Worm (Caenorhabditis elegans) whole organism, L3 larva: ENCODE data around the gene txt-18.

Experiments used
- ama-1 ChIP-seq: fragments of 150-350 bp; optimal IDR thresholded peaks from 2 replicates; lab custom pipeline; 2018
- ceh-28 ChIP-seq: fragments of 150-350 bp; optimal IDR thresholded peaks from 2 replicates; lab custom pipeline; 2014; ENCODE audit warnings: missing biosample characterization, missing genetic modification reagents, missing genetic modification characterization
- elt-2 ChIP-seq: sonication (generic microtip); optimal IDR thresholded peaks from 2 replicates; lab custom pipeline; 2016; ENCODE audit warnings: missing genetic modification reagents, mild to moderate bottlenecking, missing genetic modification characterization, missing compliant biosample characterization
- fkh-10 ChIP-seq: sonication (generic microtip); optimal IDR thresholded peaks from 2 replicates; lab custom pipeline; 2017; ENCODE audit warnings: missing biosample characterization, missing genetic modification reagents, missing genetic modification characterization
- fos-1 ChIP-seq: fragments of 150-350 bp; optimal IDR thresholded peaks from 2 replicates; lab custom pipeline; 2014; ENCODE audit warnings: missing biosample characterization, missing genetic modification characterization
- mdl-1 ChIP-seq: fragments of 150-350 bp; optimal IDR thresholded peaks from 2 replicates; lab custom pipeline; 2014; ENCODE audit warnings: missing biosample characterization, missing genetic modification characterization
- skn-1 ChIP-seq: fragments of 150-350 bp; optimal IDR thresholded peaks from 2 replicates; lab custom pipeline; 2014; ENCODE audit warnings: missing biosample characterization, missing genetic modification characterization
- snpc-4 ChIP-seq: fragments of 150-350 bp; optimal IDR thresholded peaks from 2 replicates; lab custom pipeline; 2014; ENCODE audit warnings: missing biosample characterization, missing genetic modification characterization
- tbx-2 ChIP-seq: sonication (generic microtip); optimal IDR thresholded peaks from 2 replicates; lab custom pipeline; 2016; ENCODE audit warnings: mild to moderate bottlenecking, missing genetic modification characterization, missing compliant biosample characterization
- unc-62 ChIP-seq: fragments of 150-350 bp; sonication (generic microtip); optimal IDR thresholded peaks from 4 replicates; lab custom pipeline; 2014; ENCODE audit warnings: missing biosample characterization, missing genetic modification reagents, missing genetic modification characterization
- zag-1 ChIP-seq: fragments of 150-350 bp; optimal IDR thresholded peaks from 2 replicates; lab custom pipeline; 2014; ENCODE audit warnings: missing biosample characterization, missing genetic modification characterization

- TF ChIP-seq elt-2 (tag; lab: Kevin White, UChicago) = no peak
- TF ChIP-seq zag-1 (tag; lab: Kevin White, UChicago) = no peak
- no peak for TF ChIP-seq fos-1 (tag; lab: Kevin White, UChicago)
- no peak for TF ChIP-seq tbx-2 (tag; lab: Kevin White, UChicago)
- no peak for TF ChIP-seq ceh-28 (tag; lab: Kevin White, UChicago)
- no peak for TF ChIP-seq skn-1 (tag; lab: Kevin White, UChicago)
- TF ChIP-seq mdl-1 (tag; lab: Kevin White, UChicago) = no peak
- TF ChIP-seq fkh-10 = no peak
- no peak for TF ChIP-seq ama-1 (lab: Kevin White, UChicago)
- no peak for TF ChIP-seq unc-62 (GFP tag; lab: Kevin White, UChicago)
- no peak for TF ChIP-seq snpc-4 (tag; lab: Kevin White, UChicago)
Measured at ce11 chrII:6339948-6340347, 3.9 kb upstream of the txt-18 start, which contains the start of gene C32D5.7.
